Worm (Caenorhabditis elegans) whole organism, late embryonic: ENCODE measurements around the gene grl-4.

Experiments used
- F13H6.1 ChIP-seq: sonication (generic microtip); optimal IDR thresholded peaks from 2 replicates; lab custom pipeline; 2016; ENCODE audit warnings: missing genetic modification characterization, missing compliant biosample characterization
- K02D7.2 ChIP-seq: sonication (generic microtip); optimal IDR thresholded peaks from 2 replicates; lab custom pipeline; 2017; ENCODE audit warnings: mild to moderate bottlenecking, missing genetic modification characterization, missing compliant biosample characterization
- K09A11.1 ChIP-seq: sonication (generic microtip); optimal IDR thresholded peaks from 2 replicates; lab custom pipeline; 2017; ENCODE audit warnings: antibody characterized with exemption, mild to moderate bottlenecking, missing genetic modification characterization, missing compliant biosample characterization; ENCODE audit not compliant: insufficient read depth
- Y22D7AL.16 ChIP-seq: sonication (generic microtip); optimal IDR thresholded peaks from 2 replicates; lab custom pipeline; 2016; ENCODE audit warnings: missing genetic modification characterization, missing compliant biosample characterization
- ceh-14 ChIP-seq: sonication (generic microtip); optimal IDR thresholded peaks from 2 replicates; lab custom pipeline; 2016; ENCODE audit warnings: missing genotype, missing genetic modification characterization, missing compliant biosample characterization
- ceh-19 ChIP-seq: fragments of 200-800 bp; sonication (Bioruptor generic); optimal IDR thresholded peaks from 2 replicates; lab custom pipeline; 2018; ENCODE audit warnings: mild to moderate bottlenecking, missing genetic modification characterization, missing compliant biosample characterization
- ceh-2 ChIP-seq: sonication (generic microtip); optimal IDR thresholded peaks from 2 replicates; lab custom pipeline; 2016; ENCODE audit warnings: missing genotype, missing genetic modification characterization, missing compliant biosample characterization
- ceh-22 ChIP-seq: sonication (generic microtip); optimal IDR thresholded peaks from 2 replicates; lab custom pipeline; 2017; ENCODE audit warnings: missing biosample characterization, missing genetic modification characterization
- ceh-30 ChIP-seq: fragments of 150-350 bp; optimal IDR thresholded peaks from 2 replicates; lab custom pipeline; 2014; ENCODE audit warnings: missing biosample characterization, missing genetic modification characterization
- ceh-34 ChIP-seq: sonication (generic microtip); optimal IDR thresholded peaks from 2 replicates; lab custom pipeline; 2016; ENCODE audit warnings: mild to moderate bottlenecking, missing genetic modification characterization, missing compliant biosample characterization
- ceh-45 ChIP-seq: fragments of 200-800 bp; sonication (Bioruptor generic); IDR thresholded peaks from 2 replicates; pipeline ENCODE4 v1.3.6; 2022; ENCODE audit warnings: missing genetic modification reagents, missing genetic modification characterization, missing compliant biosample characterization
- che-1 ChIP-seq: sonication (generic microtip); optimal IDR thresholded peaks from 2 replicates; lab custom pipeline; 2016; ENCODE audit warnings: mild to moderate bottlenecking, missing genetic modification characterization, missing compliant biosample characterization
- dmd-4 ChIP-seq: sonication (generic microtip); optimal IDR thresholded peaks from 2 replicates; lab custom pipeline; 2016; ENCODE audit warnings: borderline replicate concordance, missing genetic modification characterization, missing compliant biosample characterization
- elt-2 ChIP-seq: sonication (generic microtip); optimal IDR thresholded peaks from 2 replicates; lab custom pipeline; 2016; ENCODE audit warnings: missing genetic modification reagents, missing genetic modification characterization, missing compliant biosample characterization
- elt-4 ChIP-seq: sonication (generic microtip); optimal IDR thresholded peaks from 2 replicates; lab custom pipeline; 2016; ENCODE audit warnings: missing genetic modification characterization, missing compliant biosample characterization
- ets-4 ChIP-seq: sonication (generic microtip); optimal IDR thresholded peaks from 2 replicates; lab custom pipeline; 2016; ENCODE audit warnings: missing genetic modification characterization, missing compliant biosample characterization
- fkh-10 ChIP-seq: fragments of 150-350 bp; optimal IDR thresholded peaks from 2 replicates; lab custom pipeline; 2014; ENCODE audit warnings: missing biosample characterization, missing genetic modification reagents, missing genetic modification characterization
- hlh-6 ChIP-seq: sonication (generic microtip); optimal IDR thresholded peaks from 2 replicates; lab custom pipeline; 2016; ENCODE audit warnings: missing genotype, missing genetic modification characterization, missing compliant biosample characterization
- hlh-8 ChIP-seq: sonication (generic microtip); optimal IDR thresholded peaks from 2 replicates; lab custom pipeline; 2016; ENCODE audit warnings: missing genotype, missing genetic modification characterization, missing compliant biosample characterization
- madf-2 ChIP-seq: sonication (generic microtip); optimal IDR thresholded peaks from 2 replicates; lab custom pipeline; 2017; ENCODE audit warnings: missing genetic modification characterization, missing compliant biosample characterization
- mec-3 ChIP-seq: sonication (generic microtip); optimal IDR thresholded peaks from 2 replicates; lab custom pipeline; 2016; ENCODE audit warnings: borderline replicate concordance, missing genetic modification characterization, missing compliant biosample characterization
- nhr-11 ChIP-seq: fragments of 150-350 bp; optimal IDR thresholded peaks from 2 replicates; lab custom pipeline; 2014; ENCODE audit warnings: missing biosample characterization, missing genetic modification characterization
- pag-3 ChIP-seq: sonication (generic microtip); optimal IDR thresholded peaks from 2 replicates; lab custom pipeline; 2016; ENCODE audit warnings: missing compliant biosample characterization, missing genetic modification characterization, borderline replicate concordance
- pha-4 ChIP-seq: fragments of 150-350 bp; optimal IDR thresholded peaks from 2 replicates; lab custom pipeline; 2018; ENCODE audit warnings: missing biosample characterization, missing genetic modification reagents, missing genetic modification characterization
- pqm-1 ChIP-seq: sonication (generic microtip); optimal IDR thresholded peaks from 2 replicates; lab custom pipeline; 2016; ENCODE audit warnings: missing genetic modification characterization, missing compliant biosample characterization
- pros-1 ChIP-seq: fragments of 150-350 bp; optimal IDR thresholded peaks from 2 replicates; lab custom pipeline; 2014; ENCODE audit warnings: missing biosample characterization, missing genetic modification reagents, missing genetic modification characterization
- ref-2 ChIP-seq: sonication (generic microtip); optimal IDR thresholded peaks from 2 replicates; lab custom pipeline; 2016; ENCODE audit warnings: missing genetic modification characterization, missing compliant biosample characterization
- rnt-1 ChIP-seq: sonication (generic microtip); optimal IDR thresholded peaks from 2 replicates; lab custom pipeline; 2016; ENCODE audit warnings: missing genetic modification characterization, missing compliant biosample characterization
- sox-2 ChIP-seq: fragments of 200-800 bp; sonication (Bioruptor generic); IDR thresholded peaks from 2 replicates; pipeline ENCODE4 v1.3.6; 2022; ENCODE audit warnings: missing genetic modification reagents, missing genetic modification characterization, missing compliant biosample characterization
- sox-4 ChIP-seq: sonication (generic microtip); optimal IDR thresholded peaks from 2 replicates; lab custom pipeline; 2017; ENCODE audit warnings: mild to moderate bottlenecking, missing genetic modification characterization, inconsistent platforms, missing compliant biosample characterization
- tbx-2 ChIP-seq: sonication (generic microtip); optimal IDR thresholded peaks from 2 replicates; lab custom pipeline; 2016; ENCODE audit warnings: missing genetic modification characterization, missing compliant biosample characterization
- tbx-7 ChIP-seq: sonication (generic microtip); optimal IDR thresholded peaks from 2 replicates; lab custom pipeline; 2016; ENCODE audit warnings: missing genotype, missing genetic modification characterization, missing compliant biosample characterization
- unc-3 ChIP-seq, 2 experiments: fragments of 200-800 bp in 1 of 2; sonication (Bioruptor generic) in 1 of 2; sonication (generic microtip) in 1 of 2; conservative IDR thresholded peaks in 1 of 2; optimal IDR thresholded peaks in 1 of 2; 2 replicates each; pipeline versions ENCODE4 v1.3.6 to Lab custom; 2016 to 2022; ENCODE audit warnings: missing compliant biosample characterization in 2 of 2, missing genetic modification characterization in 2 of 2, missing genetic modification reagents in 1 of 2
- unc-42 ChIP-seq: sonication (generic microtip); optimal IDR thresholded peaks from 2 replicates; lab custom pipeline; 2016; ENCODE audit warnings: missing genotype, missing genetic modification characterization, missing compliant biosample characterization
- unc-55 ChIP-seq: sonication (generic microtip); optimal IDR thresholded peaks from 2 replicates; lab custom pipeline; 2017; ENCODE audit warnings: missing biosample characterization, missing genetic modification reagents, missing genetic modification characterization
- zip-5 ChIP-seq: sonication (generic microtip); optimal IDR thresholded peaks from 2 replicates; lab custom pipeline; 2016; ENCODE audit warnings: missing genetic modification characterization, missing compliant biosample characterization

Gene grl-4

DNA sequence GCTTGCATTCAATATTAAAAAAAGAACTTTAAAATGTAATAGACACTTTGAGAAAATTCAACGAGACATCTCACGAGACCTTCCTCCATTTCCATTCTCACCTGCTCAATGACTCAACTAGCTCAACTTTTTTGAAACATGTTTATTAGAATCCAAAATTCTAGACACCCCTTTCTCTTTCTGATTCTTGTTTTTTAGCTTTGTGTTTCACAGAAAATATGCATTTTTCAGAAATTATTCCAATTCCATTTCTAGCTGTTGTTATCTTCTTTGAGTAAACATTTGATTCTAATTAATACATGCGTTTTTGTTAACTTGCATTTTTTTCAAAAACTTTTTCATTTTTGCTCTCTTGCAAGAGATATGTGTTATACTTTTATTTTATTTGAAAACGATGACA lies 9.1 kb downstream of the grl-4 start:
- TF ChIP-seq elt-2 (tag; lab: Kevin White, UChicago), result no peak
- TF ChIP-seq, all 69 proteins: peak for 0

- TF ChIP-seq dmd-4 (tag; lab: Kevin White, UChicago), result no peak
- no peak for TF ChIP-seq che-1 (tag; lab: Kevin White, UChicago)
- TF ChIP-seq fkh-10, result no peak
- TF ChIP-seq mec-3 (tag; lab: Kevin White, UChicago), result no peak
- TF ChIP-seq sox-4 (tag; lab: Kevin White, UChicago), result no peak
- no peak for TF ChIP-seq K02D7.2 (tag; lab: Kevin White, UChicago)
Measured at ce11 chrIV:7294121-7294520, 16.4 kb downstream of the grl-4 start, which contains the start of gene F42C5.5. F42C5.5 (minus strand) TSS chrIV:7294221.

ce11 chrIV:7291957-7292356 lies 18.6 kb downstream of the grl-4 start, which contains the start of gene F42C5.4:
F42C5.4 (minus strand) TSS chrIV:7292127.
- no peak for TF ChIP-seq madf-2 (tag; lab: Kevin White, UChicago)
- TF ChIP-seq ceh-22 (tag; lab: Kevin White, UChicago), result no peak
- no peak for TF ChIP-seq tbx-7 (tag; lab: Kevin White, UChicago)
- no peak for TF ChIP-seq che-1 (tag; lab: Kevin White, UChicago)
- no peak for TF ChIP-seq zip-5
- TF ChIP-seq ceh-30 (tag; lab: Kevin White, UChicago), result no peak
- no peak for TF ChIP-seq ceh-14 (tag; lab: Kevin White, UChicago)
- no peak for TF ChIP-seq pros-1 (tag; lab: Kevin White, UChicago)
- no peak for TF ChIP-seq hlh-8
- no peak for TF ChIP-seq unc-42 (tag; lab: Kevin White, UChicago)
- no peak for TF ChIP-seq K09A11.1 (tag; lab: Kevin White, UChicago)
- TF ChIP-seq pqm-1 (tag; lab: Kevin White, UChicago), result no peak
- TF ChIP-seq unc-3 (GFP tag; conservative IDR thresholded peaks at IDR 0.05; lab: Robert Waterston, UW), result no peak
- TF ChIP-seq unc-3 (tag; optimal IDR thresholded peaks at IDR 0.05; lab: Kevin White, UChicago), result no peak
- no peak for TF ChIP-seq sox-2 (GFP tag; lab: Robert Waterston, UW)
- no peak for TF ChIP-seq unc-55 (GFP tag; lab: Kevin White, UChicago)
- TF ChIP-seq F13H6.1 (tag; lab: Kevin White, UChicago), result no peak
- no peak for TF ChIP-seq nhr-11 (tag; lab: Kevin White, UChicago)
- TF ChIP-seq, all 69 proteins: peak for 0

DNA sequence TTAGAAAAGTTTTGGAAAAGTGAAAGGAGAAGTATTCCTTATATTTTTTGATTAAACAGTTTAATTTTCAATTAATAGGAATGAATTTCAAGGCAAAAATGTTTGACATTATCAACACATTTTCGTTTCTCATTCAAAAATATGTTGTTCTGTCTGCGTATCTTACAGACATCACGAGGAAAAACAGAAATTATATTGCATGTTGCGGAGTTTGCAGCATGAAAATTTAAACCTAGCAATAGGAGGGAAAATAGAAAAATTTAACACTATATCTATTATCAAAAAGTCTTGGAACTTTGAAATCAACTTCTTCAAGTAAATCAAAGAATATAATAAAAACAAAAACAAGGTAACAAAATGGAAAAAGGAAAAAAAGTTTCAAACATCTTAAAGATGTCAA lies 19.5 kb downstream of the grl-4 start:
- TF ChIP-seq elt-4 (tag; lab: Kevin White, UChicago) (no peak), ref-2 (tag; lab: Kevin White, UChicago) (no peak), tbx-2 (tag; lab: Kevin White, UChicago) (no peak), rnt-1 (tag; lab: Kevin White, UChicago) (no peak), pqm-1 (tag; lab: Kevin White, UChicago) (no peak)

ce11 chrIV:7287474-7287873 lies 23.1 kb downstream of the grl-4 start, which contains the start of gene F42C5.3:
F42C5.3 (minus strand) TSS chrIV:7287574.
- TF ChIP-seq ceh-45, result no peak
- TF ChIP-seq ceh-34, result no peak
- no peak for TF ChIP-seq K02D7.2 (tag; lab: Kevin White, UChicago)
- TF ChIP-seq ceh-19 (GFP tag; lab: Kevin White, UChicago), result no peak
- TF ChIP-seq pag-3, result no peak
- no peak for TF ChIP-seq pros-1 (tag; lab: Kevin White, UChicago)
- TF ChIP-seq ets-4 (tag; lab: Kevin White, UChicago), result no peak
- no peak for TF ChIP-seq unc-55 (GFP tag; lab: Kevin White, UChicago)
- TF ChIP-seq mec-3 (tag; lab: Kevin White, UChicago), result no peak
- TF ChIP-seq madf-2 (tag; lab: Kevin White, UChicago), result no peak
- no peak for TF ChIP-seq K09A11.1 (tag; lab: Kevin White, UChicago)
- no peak for TF ChIP-seq Y22D7AL.16
- no peak for TF ChIP-seq sox-4 (tag; lab: Kevin White, UChicago)
- TF ChIP-seq ceh-2 (tag; lab: Kevin White, UChicago), result no peak
- no peak for TF ChIP-seq pha-4 (tag; lab: Kevin White, UChicago)
- TF ChIP-seq hlh-6 (tag; lab: Kevin White, UChicago), result no peak
